Worm (Caenorhabditis elegans): ENCODE data around the gene B0546.4.
A peak's percentile ranks its signal among the peaks of the same experiment; 100 is the strongest.

The B0546.4 gene

ce11 chrIV:3415383-3415782 lies 31.4 kb upstream of the B0546.4 start, which contains the start of gene lgc-9:
Gene lgc-9, plus strand, starts transcription at chrIV:3415683.
- TF ChIP-seq ham-2 (GFP tag; optimal IDR thresholded peaks at IDR 0.05) (no peak), mep-1 (tag; optimal IDR thresholded peaks at IDR 0.05) (no peak), lin-13 (tag; optimal IDR thresholded peaks at IDR 0.05) (no peak), elt-3 (tag; optimal IDR thresholded peaks at IDR 0.05) (no peak), nhr-28 (tag; optimal IDR thresholded peaks at IDR 0.05) (no peak), cnd-1 (tag; optimal IDR thresholded peaks at IDR 0.05) (no peak), ceh-83 (GFP tag; optimal IDR thresholded peaks at IDR 0.05) (no peak), ceh-43 (GFP tag; optimal IDR thresholded peaks at IDR 0.05) (no peak), M03D4.4 (tag; optimal IDR thresholded peaks at IDR 0.05) (no peak), bed-3 (GFP tag; optimal IDR thresholded peaks at IDR 0.05) (no peak), mls-2 (tag; optimal IDR thresholded peaks at IDR 0.05) (no peak), ztf-11 (tag; optimal IDR thresholded peaks at IDR 0.05) (no peak), lin-32 (GFP tag; optimal IDR thresholded peaks at IDR 0.05) (no peak), nhr-12 (tag; optimal IDR thresholded peaks at IDR 0.05) (no peak), drap-1 (GFP tag; optimal IDR thresholded peaks at IDR 0.05) (no peak), elt-1 (tag; optimal IDR thresholded peaks at IDR 0.05; ENCODE audit: borderline replicate concordance, insufficient read depth) (no peak), zip-8 (tag; optimal IDR thresholded peaks at IDR 0.05) (no peak)

ce11 chrIV:3400941-3401340 lies 17.0 kb upstream of the B0546.4 start:
- TF ChIP-seq tbx-8 (GFP tag; optimal IDR thresholded peaks at IDR 0.05) = no peak
- no peak for TF ChIP-seq M03D4.4 (tag; optimal IDR thresholded peaks at IDR 0.05)

- peak; percentile 36 for TF ChIP-seq drap-1 (GFP tag; optimal IDR thresholded peaks at IDR 0.05)
- TF ChIP-seq lin-13 (tag; optimal IDR thresholded peaks at IDR 0.05) = peak; percentile 21
- no peak for TF ChIP-seq nhr-2 (tag; optimal IDR thresholded peaks at IDR 0.05)
- TF ChIP-seq unc-62 (GFP tag; optimal IDR thresholded peaks at IDR 0.05) = no peak
- no peak for TF ChIP-seq nhr-28 (tag; optimal IDR thresholded peaks at IDR 0.05)
- TF ChIP-seq mep-1 (tag; optimal IDR thresholded peaks at IDR 0.05) = peak; percentile 41
- peak; percentile 93 for TF ChIP-seq lsy-2 (tag; optimal IDR thresholded peaks at IDR 0.05)
- peak; percentile 49 for TF ChIP-seq sptf-1 (tag; optimal IDR thresholded peaks at IDR 0.05)
- TF ChIP-seq unc-39 (tag; optimal IDR thresholded peaks at IDR 0.05) = no peak
- TF ChIP-seq ceh-83 (GFP tag; optimal IDR thresholded peaks at IDR 0.05) = no peak
- TF ChIP-seq ztf-11 (tag; optimal IDR thresholded peaks at IDR 0.05) = no peak
- no peak for TF ChIP-seq mls-2 (tag; optimal IDR thresholded peaks at IDR 0.05)
- TF ChIP-seq ham-2 (GFP tag; optimal IDR thresholded peaks at IDR 0.05) = peak; percentile 33
- peak; percentile 35 for TF ChIP-seq M03D4.4 (tag; optimal IDR thresholded peaks at IDR 0.05)
- TF ChIP-seq ceh-39 (tag; optimal IDR thresholded peaks at IDR 0.05) = no peak
- TF ChIP-seq blmp-1 (tag; optimal IDR thresholded peaks at IDR 0.05) = no peak
Measured at ce11 chrIV:3399015-3399722, 15.2 kb upstream of the B0546.4 start, which contains the start of the genes dyf-3 and pdhb-1. Gene dyf-3, minus strand, starts transcription at chrIV:3399231. Gene pdhb-1, plus strand, starts transcription at chrIV:3399672.

- TF ChIP-seq sem-2 (GFP tag; optimal IDR thresholded peaks at IDR 0.05) (no peak), unc-120 (tag; optimal IDR thresholded peaks at IDR 0.05; ENCODE audit: poor library complexity, severe bottlenecking) (no peak), snpc-4 (tag; optimal IDR thresholded peaks at IDR 0.05) (no peak), zip-8 (tag; optimal IDR thresholded peaks at IDR 0.05) (no peak), blmp-1 (tag; optimal IDR thresholded peaks at IDR 0.05) (no peak), tbx-8 (GFP tag; optimal IDR thresholded peaks at IDR 0.05) (no peak), bed-3 (GFP tag; optimal IDR thresholded peaks at IDR 0.05) (no peak)
Measured at ce11 chrIV:3398078-3398477, 14.1 kb upstream of the B0546.4 start.

ce11 chrIV:3395581-3395980 lies 11.6 kb upstream of the B0546.4 start, which contains the start of gene C04C3.14:
Gene C04C3.14, plus strand, starts transcription at chrIV:3395881.
- TF ChIP-seq lsy-2 (tag; optimal IDR thresholded peaks at IDR 0.05) (no peak), sptf-1 (tag; optimal IDR thresholded peaks at IDR 0.05) (no peak), nhr-237 (tag; optimal IDR thresholded peaks at IDR 0.05) (no peak), nhr-2 (tag; optimal IDR thresholded peaks at IDR 0.05) (no peak), unc-39 (tag; optimal IDR thresholded peaks at IDR 0.05) (no peak), ceh-43 (GFP tag; optimal IDR thresholded peaks at IDR 0.05) (no peak), elt-1 (tag; optimal IDR thresholded peaks at IDR 0.05; ENCODE audit: borderline replicate concordance, insufficient read depth) (no peak), flh-1 (GFP tag; optimal IDR thresholded peaks at IDR 0.05) (no peak), sem-2 (GFP tag; optimal IDR thresholded peaks at IDR 0.05) (no peak), nhr-76 (tag; optimal IDR thresholded peaks at IDR 0.05) (no peak), unc-120 (tag; optimal IDR thresholded peaks at IDR 0.05; ENCODE audit: poor library complexity, severe bottlenecking) (no peak), drap-1 (GFP tag; optimal IDR thresholded peaks at IDR 0.05) (no peak), lin-32 (GFP tag; optimal IDR thresholded peaks at IDR 0.05) (no peak), mls-2 (tag; optimal IDR thresholded peaks at IDR 0.05) (no peak), mep-1 (tag; optimal IDR thresholded peaks at IDR 0.05) (no peak), ceh-39 (tag; optimal IDR thresholded peaks at IDR 0.05) (no peak), snpc-4 (tag; optimal IDR thresholded peaks at IDR 0.05) (no peak), zip-8 (tag; optimal IDR thresholded peaks at IDR 0.05) (no peak), elt-3 (tag; optimal IDR thresholded peaks at IDR 0.05) (no peak)

Measured in whole organism, mixed stage, embryonic.